Worm (Caenorhabditis elegans): ENCODE measurements around the gene C52G5.2.

ce11 chrX:12884873-12885272, 41.8 kb downstream of the C52G5.2 start, which contains the start of gene gpc-1:
- TF ChIP-seq ceh-40 (GFP tag; IDR thresholded peaks at IDR 0.05) (no peak), ceh-58 (GFP tag; IDR thresholded peaks at IDR 0.05) (no peak), F33H1.4 (GFP tag; IDR thresholded peaks at IDR 0.05) (no peak), ama-1 (optimal IDR thresholded peaks at IDR 0.05) (no peak), ama-1 (GFP tag; optimal IDR thresholded peaks at IDR 0.05) (no peak), cebp-2 (GFP tag; IDR thresholded peaks at IDR 0.05) (no peak), K11D2.4 (GFP tag; IDR thresholded peaks at IDR 0.05) (no peak), him-1 (tag; optimal IDR thresholded peaks at IDR 0.05) (no peak), F37B4.10 (GFP tag; IDR thresholded peaks at IDR 0.05) (no peak)
